Fruit fly (Drosophila melanogaster) S2 (cell line): ENCODE measurements around the gene CG31391.

Experiments used
- CG8478 ChIP-seq: fragments of >200 bp; optimal IDR thresholded peaks from 2 replicates; lab custom pipeline; 2018
- CTCF ChIP-seq, 2 experiments: fragments of >200 bp; optimal IDR thresholded peaks; 2 replicates each; lab custom pipeline; 2018

dm6 chr3R:10751061-10751460 lies 46.2 kb upstream of the CG31391 start, which contains the start of gene TkR86C:
- TF ChIP-seq CTCF (optimal IDR thresholded peaks at IDR 0.05; lab: Kevin White, UChicago) (no peak), CG8478 (lab: Kevin White, UChicago) (no peak)
